Fruit fly (Drosophila melanogaster) ovary, adult (tissue): ENCODE results near the gene CG16959.
A peak's percentile ranks its signal among the peaks of the same experiment; 100 is the strongest.

ENCODE experiments used
- CG17801 ChIP-seq: fragments of 200-800 bp; optimal IDR thresholded peaks from 2 replicates; lab custom pipeline; 2019; ENCODE audit warnings: missing biosample characterization, mild to moderate bottlenecking, missing genetic modification characterization, moderate library complexity; ENCODE audit not compliant: partially characterized antibody

The CG16959 gene

dm6 chr3L:15113257-15113656 is 11.9 kb downstream of the CG16959 start, which contains the start of gene CG13458:
Gene CG13458, plus strand, starts transcription at chr3L:15113557.
- TF ChIP-seq CG17801 (GFP tag; lab: Kevin White, UChicago) = no peak

dm6 chr3L:15108948-15109347 is 16.2 kb downstream of the CG16959 start:
- no peak for TF ChIP-seq CG17801 (GFP tag; lab: Kevin White, UChicago)

dm6 chr3L:15108524-15108923 is 16.6 kb downstream of the CG16959 start:
- TF ChIP-seq CG17801 (GFP tag; lab: Kevin White, UChicago) = no peak

dm6 chr3L:15107776-15108379 is 17.2 kb downstream of the CG16959 start:
- peak; percentile 76 for TF ChIP-seq CG17801 (GFP tag; lab: Kevin White, UChicago)

dm6 chr3L:15107158-15107775 is 17.9 kb downstream of the CG16959 start:
- TF ChIP-seq CG17801 (GFP tag; lab: Kevin White, UChicago) = no peak

- TF ChIP-seq CG17801 (GFP tag; lab: Kevin White, UChicago) = no peak
Measured at dm6 chr3L:15105566-15106207, 19.4 kb downstream of the CG16959 start, which contains the start of gene CG45071. Gene CG45071, plus strand, starts transcription at chr3L:15105882.

dm6 chr3L:15104849-15105555 is 20.1 kb downstream of the CG16959 start:
- no peak for TF ChIP-seq CG17801 (GFP tag; lab: Kevin White, UChicago)

- TF ChIP-seq CG17801 (GFP tag; lab: Kevin White, UChicago) = no peak
Measured at dm6 chr3L:15103988-15104848, 20.9 kb downstream of the CG16959 start.

- TF ChIP-seq CG17801 (GFP tag; lab: Kevin White, UChicago) = no peak
Measured at dm6 chr3L:15102669-15103309, 22.3 kb downstream of the CG16959 start.

dm6 chr3L:15101639-15102413 is 23.3 kb downstream of the CG16959 start:
- TF ChIP-seq CG17801 (GFP tag; lab: Kevin White, UChicago) = no peak

dm6 chr3L:15100983-15101382 is 24.1 kb downstream of the CG16959 start:
- TF ChIP-seq CG17801 (GFP tag; lab: Kevin White, UChicago) = no peak

- no peak for TF ChIP-seq CG17801 (GFP tag; lab: Kevin White, UChicago)
Measured at dm6 chr3L:15099541-15099940, 25.6 kb downstream of the CG16959 start.
